Fruit fly (Drosophila melanogaster) whole organism, embryonic: ENCODE results near the gene CG5382.

Source experiments
- Atf6 ChIP-seq: fragments of 200-800 bp; sonication (Bioruptor generic); IDR thresholded peaks from 2 replicates; pipeline ENCODE4 v1.3.6; 2022; ENCODE audit warnings: missing biosample characterization, missing genetic modification characterization
- BtbVII ChIP-seq: fragments of 200-800 bp; sonication (Bioruptor generic); optimal IDR thresholded peaks from 3 replicates; lab custom pipeline; 2017; ENCODE audit warnings: missing biosample characterization, mild to moderate bottlenecking, missing genetic modification characterization
- CG11247 ChIP-seq: fragments of 200-800 bp; sonication (Bioruptor generic); IDR thresholded peaks from 2 replicates; pipeline ENCODE4 v1.3.6; 2022; ENCODE audit warnings: missing biosample characterization, missing genetic modification characterization
- CG12155 ChIP-seq: fragments of 200-800 bp; sonication (Bioruptor generic); optimal IDR thresholded peaks from 3 replicates; lab custom pipeline; 2016; ENCODE audit warnings: missing biosample characterization, missing genetic modification characterization
- CG12744 ChIP-seq: fragments of 200-800 bp; sonication (Bioruptor generic); optimal IDR thresholded peaks from 2 replicates; lab custom pipeline; 2016; ENCODE audit warnings: missing biosample characterization, missing genetic modification characterization
- CG13123 ChIP-seq: fragments of 200-800 bp; sonication (Bioruptor generic); optimal IDR thresholded peaks from 2 replicates; lab custom pipeline; 2016; ENCODE audit warnings: missing biosample characterization, missing genetic modification characterization
- CG13296 ChIP-seq: fragments of 200-800 bp; sonication (Bioruptor generic); optimal IDR thresholded peaks from 3 replicates; lab custom pipeline; 2018; ENCODE audit warnings: missing biosample characterization, mild to moderate bottlenecking, missing genetic modification characterization
- CG13424 ChIP-seq: fragments of 200-800 bp; sonication (Bioruptor generic); optimal IDR thresholded peaks from 2 replicates; lab custom pipeline; 2019; ENCODE audit warnings: missing biosample characterization, mild to moderate bottlenecking, missing genetic modification characterization, moderate library complexity
- CG13775 ChIP-seq: fragments of 200-800 bp; sonication (Bioruptor generic); optimal IDR thresholded peaks from 3 replicates; lab custom pipeline; 2017; ENCODE audit warnings: missing biosample characterization, mild to moderate bottlenecking, missing genetic modification characterization
- CG14965 ChIP-seq: fragments of 200-800 bp; sonication (Bioruptor generic); optimal IDR thresholded peaks from 2 replicates; lab custom pipeline; 2016; ENCODE audit warnings: missing biosample characterization, missing genetic modification characterization, borderline replicate concordance
- CG15601 ChIP-seq: fragments of 200-800 bp; sonication (Bioruptor generic); optimal IDR thresholded peaks from 3 replicates; lab custom pipeline; 2019; ENCODE audit warnings: missing biosample characterization, mild to moderate bottlenecking, missing genetic modification characterization, moderate library complexity
- CG1647 ChIP-seq: fragments of 200-800 bp; sonication (Bioruptor generic); optimal IDR thresholded peaks from 3 replicates; lab custom pipeline; 2016; ENCODE audit warnings: missing biosample characterization, missing genetic modification characterization
- CG18262 ChIP-seq: fragments of 200-800 bp; optimal IDR thresholded peaks from 3 replicates; lab custom pipeline; 2019; ENCODE audit warnings: missing biosample characterization, mild to moderate bottlenecking, missing genetic modification characterization, moderate library complexity
- CG1832 ChIP-seq: fragments of 200-800 bp; sonication (Bioruptor generic); optimal IDR thresholded peaks from 2 replicates; lab custom pipeline; 2017; ENCODE audit warnings: missing biosample characterization, mild to moderate bottlenecking, missing genetic modification characterization, inconsistent platforms
- CG18619 ChIP-seq: fragments of 200-800 bp; sonication (Bioruptor generic); optimal IDR thresholded peaks from 3 replicates; lab custom pipeline; 2017; ENCODE audit warnings: missing biosample characterization, mild to moderate bottlenecking, missing genetic modification characterization
- CG18764 ChIP-seq: fragments of 200-800 bp; sonication (Bioruptor generic); optimal IDR thresholded peaks from 3 replicates; lab custom pipeline; 2016; ENCODE audit warnings: missing biosample characterization, missing genetic modification characterization
- CG30403 ChIP-seq: fragments of 200-800 bp; sonication (Bioruptor generic); optimal IDR thresholded peaks from 3 replicates; lab custom pipeline; 2016; ENCODE audit warnings: missing biosample characterization, missing genetic modification characterization
- CG3281 ChIP-seq: fragments of 200-800 bp; sonication (Bioruptor generic); optimal IDR thresholded peaks from 3 replicates; lab custom pipeline; 2017; ENCODE audit warnings: missing biosample characterization, mild to moderate bottlenecking, missing genetic modification characterization
- CG3847 ChIP-seq: fragments of 200-800 bp; sonication (Bioruptor generic); IDR thresholded peaks from 2 replicates; pipeline ENCODE4 v1.3.6; 2022; ENCODE audit warnings: missing biosample characterization, missing genetic modification characterization
- CG6854 ChIP-seq: fragments of 200-800 bp; sonication (Bioruptor generic); optimal IDR thresholded peaks from 3 replicates; lab custom pipeline; 2017; ENCODE audit warnings: missing biosample characterization, mild to moderate bottlenecking, missing genetic modification characterization
- CG7372 ChIP-seq: fragments of 200-800 bp; sonication (Bioruptor generic); IDR thresholded peaks from 2 replicates; pipeline ENCODE4 v1.3.6; 2022; ENCODE audit warnings: missing biosample characterization, missing genetic modification characterization
- CG8359 ChIP-seq: fragments of 200-800 bp; sonication (Bioruptor generic); optimal IDR thresholded peaks from 2 replicates; lab custom pipeline; 2017; ENCODE audit warnings: missing biosample characterization, mild to moderate bottlenecking, missing genetic modification characterization, borderline replicate concordance
- CG8388 ChIP-seq: fragments of 200-800 bp; sonication (Bioruptor generic); optimal IDR thresholded peaks from 2 replicates; lab custom pipeline; 2019; ENCODE audit warnings: missing biosample characterization, mild to moderate bottlenecking, missing genetic modification characterization, moderate library complexity
- CG9932 ChIP-seq: fragments of 200-800 bp; sonication (Bioruptor generic); IDR thresholded peaks from 2 replicates; pipeline ENCODE4 v1.3.6; 2022; ENCODE audit warnings: missing biosample characterization, missing genetic modification characterization
- CTCF ChIP-seq: fragments of 200-800 bp; sonication (Bioruptor generic); optimal IDR thresholded peaks from 2 replicates; lab custom pipeline; 2017; ENCODE audit warnings: missing biosample characterization, mild to moderate bottlenecking, missing genetic modification characterization, moderate library complexity
- Dip2 ChIP-seq: fragments of 200-800 bp; sonication (Bioruptor generic); IDR thresholded peaks from 2 replicates; pipeline ENCODE4 v1.3.6; 2022; ENCODE audit warnings: missing biosample characterization, missing genetic modification characterization
- Eip74EF ChIP-seq, 2 experiments: fragments of 200-800 bp in 1 of 2; fragments of >200 bp in 1 of 2; sonication (Bioruptor generic) in 1 of 2; optimal IDR thresholded peaks; 2 replicates each; lab custom pipeline; 2017 to 2019; ENCODE audit warnings: missing biosample characterization in 2 of 2, missing genetic modification characterization in 2 of 2, mild to moderate bottlenecking in 1 of 2, moderate library complexity in 1 of 2
- Hand ChIP-seq: fragments of 200-800 bp; sonication (Bioruptor generic); optimal IDR thresholded peaks from 2 replicates; lab custom pipeline; 2017; ENCODE audit warnings: mild to moderate bottlenecking, missing biosample characterization, missing genetic modification reagents, missing genetic modification characterization
- Hr3 ChIP-seq: fragments of 200-800 bp; sonication (Bioruptor generic); optimal IDR thresholded peaks from 3 replicates; lab custom pipeline; 2016; ENCODE audit warnings: missing biosample characterization, missing genetic modification characterization
- Hsf ChIP-seq: fragments of 200-800 bp; sonication (Bioruptor generic); optimal IDR thresholded peaks from 3 replicates; lab custom pipeline; 2016; ENCODE audit warnings: missing biosample characterization, missing genetic modification characterization
- Kr ChIP-seq: fragments of 200-800 bp; sonication (Bioruptor generic); optimal IDR thresholded peaks from 2 replicates; lab custom pipeline; 2017; ENCODE audit warnings: missing biosample characterization, mild to moderate bottlenecking, missing genetic modification characterization
- Max ChIP-seq: fragments of 200-800 bp; sonication (Bioruptor generic); optimal IDR thresholded peaks from 2 replicates; lab custom pipeline; 2016; ENCODE audit warnings: missing biosample characterization, mild to moderate bottlenecking, missing genetic modification characterization
- Opbp ChIP-seq: fragments of 200-800 bp; sonication (Bioruptor generic); IDR thresholded peaks from 3 replicates; pipeline ENCODE4 v1.3.6; 2022; ENCODE audit warnings: missing biosample characterization, missing genetic modification characterization; ENCODE audit not compliant: partially characterized antibody
- Rx ChIP-seq: fragments of 200-800 bp; sonication (Bioruptor generic); IDR thresholded peaks from 2 replicates; pipeline ENCODE4 v1.3.6; 2022; ENCODE audit warnings: missing biosample characterization, missing genetic modification characterization
- Spps ChIP-seq: fragments of 200-800 bp; sonication (Bioruptor generic); optimal IDR thresholded peaks from 2 replicates; lab custom pipeline; 2018; ENCODE audit warnings: missing biosample characterization, mild to moderate bottlenecking, missing genetic modification characterization
- Tbp ChIP-seq: fragments of >200 bp; optimal IDR thresholded peaks from 2 replicates; lab custom pipeline; 2018; ENCODE audit warnings: missing biosample characterization, missing genetic modification characterization
- bbx ChIP-seq: fragments of 200-800 bp; sonication (Bioruptor generic); IDR thresholded peaks from 2 replicates; pipeline ENCODE4 v1.3.6; 2022; ENCODE audit warnings: missing biosample characterization, missing genetic modification characterization; ENCODE audit not compliant: partially characterized antibody
- ci ChIP-seq: fragments of 200-800 bp; sonication (Bioruptor generic); IDR thresholded peaks from 3 replicates; pipeline ENCODE4 v1.3.6; 2022; ENCODE audit warnings: missing biosample characterization, missing genetic modification characterization
- crc ChIP-seq: fragments of 200-800 bp; sonication (Bioruptor generic); optimal IDR thresholded peaks from 2 replicates; lab custom pipeline; 2016; ENCODE audit warnings: missing biosample characterization, missing genetic modification characterization
- crol ChIP-seq: fragments of 200-800 bp; sonication (Bioruptor generic); IDR thresholded peaks from 2 replicates; pipeline ENCODE4 v1.3.6; 2022; ENCODE audit warnings: missing biosample characterization, missing genetic modification characterization
- cwo ChIP-seq: fragments of 200-800 bp; sonication (Bioruptor generic); optimal IDR thresholded peaks from 3 replicates; lab custom pipeline; 2017; ENCODE audit warnings: missing biosample characterization, missing genetic modification characterization, mild to moderate bottlenecking, moderate library complexity, missing genetic modification reagents
- dysf ChIP-seq: fragments of 200-800 bp; sonication (Bioruptor generic); IDR thresholded peaks from 3 replicates; pipeline ENCODE4 v1.3.6; 2022; ENCODE audit warnings: missing biosample characterization, missing genetic modification characterization
- lola ChIP-seq, 3 experiments: fragments of >200 bp in 2 of 3; fragments of 200-800 bp in 1 of 3; sonication (Bioruptor generic) in 1 of 3; optimal IDR thresholded peaks; 2 replicates each; lab custom pipeline; 2017 to 2019; ENCODE audit warnings: missing biosample characterization in 3 of 3, missing genetic modification characterization in 3 of 3, mild to moderate bottlenecking in 1 of 3, moderate library complexity in 1 of 3
- maf-S ChIP-seq: fragments of 200-800 bp; sonication (Bioruptor generic); optimal IDR thresholded peaks from 2 replicates; lab custom pipeline; 2016; ENCODE audit warnings: missing biosample characterization, missing genetic modification characterization
- nau ChIP-seq: fragments of 200-800 bp; sonication (Bioruptor generic); optimal IDR thresholded peaks from 3 replicates; lab custom pipeline; 2017; ENCODE audit warnings: missing biosample characterization, mild to moderate bottlenecking, missing genetic modification characterization, missing genetic modification reagents
- pita ChIP-seq: fragments of 200-800 bp; sonication (Bioruptor generic); optimal IDR thresholded peaks from 2 replicates; lab custom pipeline; 2017; ENCODE audit warnings: missing biosample characterization, mild to moderate bottlenecking, missing genetic modification characterization
- psq ChIP-seq: fragments of 200-800 bp; sonication (Bioruptor generic); optimal IDR thresholded peaks from 2 replicates; lab custom pipeline; 2017; ENCODE audit warnings: missing biosample characterization, missing genetic modification characterization
- sisA ChIP-seq: fragments of 200-800 bp; sonication (Bioruptor generic); IDR thresholded peaks from 2 replicates; pipeline ENCODE4 v1.3.6; 2022; ENCODE audit warnings: missing biosample characterization, missing genetic modification characterization
- z ChIP-seq: fragments of 200-800 bp; sonication (Bioruptor generic); IDR thresholded peaks from 3 replicates; pipeline ENCODE4 v1.3.6; 2022; ENCODE audit warnings: missing biosample characterization, missing genetic modification characterization
- zen2 ChIP-seq: fragments of 200-800 bp; sonication (Bioruptor generic); IDR thresholded peaks from 3 replicates; pipeline ENCODE4 v1.3.6; 2022; ENCODE audit warnings: missing biosample characterization, missing genetic modification characterization; ENCODE audit not compliant: partially characterized antibody
- zfh2 ChIP-seq: fragments of 200-800 bp; sonication (Bioruptor generic); optimal IDR thresholded peaks from 2 replicates; lab custom pipeline; 2016; ENCODE audit warnings: missing biosample characterization, missing genetic modification characterization

CG5382 gene

dm6 chr3R:22368777-22369214 is 3.0 kb upstream of the CG5382 start (continued):
- TF ChIP-seq cwo (GFP tag; lab: Kevin White, UChicago) (peak; percentile 55), Opbp (GFP tag; lab: Robert Waterston, UW) (no peak), CG30403 (GFP tag; lab: Kevin White, UChicago) (peak; percentile 75), CG3847 (peak; percentile 79), CG8388 (GFP tag; lab: Kevin White, UChicago) (no peak), dysf (GFP tag; lab: Robert Waterston, UW) (peak; percentile 82), Hr3 (GFP tag; lab: Kevin White, UChicago) (peak; percentile 40), CG13424 (tag; lab: Kevin White, UChicago) (peak; percentile 65), CG7372 (GFP tag; lab: Robert Waterston, UW) (peak; percentile 56), zfh2 (GFP tag; lab: Kevin White, UChicago) (peak; percentile 45), psq (GFP tag; lab: Kevin White, UChicago) (no peak), CG6854 (GFP tag; lab: Kevin White, UChicago) (peak; percentile 46), CG18764 (peak; percentile 5), lola (GFP tag; optimal IDR thresholded peaks at IDR 0.05; lab: Kevin White, UChicago) (peak in 1 of 3 experiments; percentile 23), sisA (GFP tag; lab: Robert Waterston, UW) (peak; percentile 71), Spps (tag; lab: Kevin White, UChicago) (no peak), CG14965 (GFP tag; lab: Kevin White, UChicago) (no peak), crol (GFP tag; lab: Robert Waterston, UW) (no peak), CG1647 (GFP tag; lab: Kevin White, UChicago) (peak; percentile 24), CG12744 (GFP tag; lab: Kevin White, UChicago) (no peak), z (GFP tag; lab: Robert Waterston, UW) (no peak), Kr (GFP tag; lab: Kevin White, UChicago) (no peak), ci (GFP tag; lab: Robert Waterston, UW) (peak; percentile 84), BtbVII (GFP tag; lab: Kevin White, UChicago) (peak; percentile 72), Rx (peak; percentile 47; the same call in 1 of the 2 replicates), Dip2 (GFP tag; lab: Robert Waterston, UW) (no peak), CG8359 (GFP tag; lab: Kevin White, UChicago) (peak; percentile 19), Max (GFP tag; lab: Kevin White, UChicago) (no peak), CG18262 (tag; lab: Kevin White, UChicago) (peak; percentile 57), Atf6 (GFP tag; lab: Robert Waterston, UW) (peak; percentile 91), CG3281 (peak; percentile 69), CG13123 (GFP tag; lab: Kevin White, UChicago) (no peak), CG11247 (GFP tag; lab: Robert Waterston, UW) (peak; percentile 54; the same call in 1 of the 2 replicates), crc (GFP tag; lab: Kevin White, UChicago) (peak; percentile 46), Hsf (GFP tag; lab: Kevin White, UChicago) (peak; percentile 37), CG12155 (GFP tag; lab: Kevin White, UChicago) (peak; percentile 44), bbx (GFP tag; lab: Robert Waterston, UW) (no peak), CTCF (no peak), zen2 (GFP tag; lab: Robert Waterston, UW) (no peak), Hand (peak; percentile 29), Tbp (GFP tag; lab: Kevin White, UChicago) (no peak), CG13296 (peak; percentile 59), nau (GFP tag; lab: Kevin White, UChicago) (no peak), CG13775 (GFP tag; lab: Kevin White, UChicago) (peak; percentile 64), Eip74EF (GFP tag; optimal IDR thresholded peaks at IDR 0.05; lab: Kevin White, UChicago) (peak in 1 of 2 experiments; percentile 9), CG15601 (tag; lab: Kevin White, UChicago) (no peak), CG18619 (peak; percentile 69), maf-S (GFP tag; lab: Kevin White, UChicago) (no peak), CG9932 (GFP tag; lab: Robert Waterston, UW) (peak; percentile 82), CG1832 (GFP tag; lab: Kevin White, UChicago) (no peak), pita (GFP tag; lab: Kevin White, UChicago) (no peak)
